Fruit fly (Drosophila melanogaster) whole organism, embryonic: Measurements from ENCODE around the gene Tango1.

Source experiments
- Awh ChIP-seq: fragments of 200-800 bp; sonication (Bioruptor generic); IDR thresholded peaks from 2 replicates; pipeline ENCODE4, ENCODE4 v1.3.6; 2022; ENCODE audit warnings: missing biosample characterization, missing genetic modification characterization
- CG10267 ChIP-seq: fragments of 200-800 bp; sonication (Bioruptor generic); optimal IDR thresholded peaks from 2 replicates; lab custom pipeline; 2018; ENCODE audit warnings: missing biosample characterization, mild to moderate bottlenecking, missing genetic modification characterization, moderate library complexity
- CG10431 ChIP-seq: fragments of 200-800 bp; sonication (Bioruptor generic); optimal IDR thresholded peaks from 3 replicates; lab custom pipeline; 2018; ENCODE audit warnings: missing biosample characterization, mild to moderate bottlenecking, missing genetic modification characterization
- CG11398 ChIP-seq: fragments of 200-800 bp; sonication (Bioruptor generic); optimal IDR thresholded peaks from 2 replicates; lab custom pipeline; 2016; ENCODE audit warnings: missing biosample characterization, missing genetic modification characterization
- CG11560 ChIP-seq: fragments of 200-800 bp; sonication (Bioruptor generic); IDR thresholded peaks from 3 replicates; pipeline ENCODE4 v1.3.6; 2022; ENCODE audit warnings: missing biosample characterization, missing genetic modification characterization
- CG12155 ChIP-seq: fragments of 200-800 bp; sonication (Bioruptor generic); optimal IDR thresholded peaks from 3 replicates; lab custom pipeline; 2016; ENCODE audit warnings: missing biosample characterization, missing genetic modification characterization
- CG13287 ChIP-seq: fragments of 200-800 bp; sonication (Bioruptor generic); IDR thresholded peaks from 2 replicates; pipeline ENCODE4 v1.3.6; 2022; ENCODE audit warnings: missing biosample characterization, missing genetic modification characterization; ENCODE audit not compliant: partially characterized antibody
- CG14710 ChIP-seq: fragments of 200-800 bp; sonication (Bioruptor generic); optimal IDR thresholded peaks from 3 replicates; lab custom pipeline; 2019; ENCODE audit warnings: missing biosample characterization, mild to moderate bottlenecking, missing genetic modification characterization, moderate library complexity
- CG14860 ChIP-seq: fragments of 200-800 bp; sonication (Bioruptor generic); IDR thresholded peaks from 3 replicates; pipeline ENCODE4 v1.3.6; 2022; ENCODE audit warnings: missing biosample characterization, missing genetic modification characterization; ENCODE audit not compliant: partially characterized antibody
- CG15073 ChIP-seq: fragments of 200-800 bp; sonication (Bioruptor generic); optimal IDR thresholded peaks from 2 replicates; lab custom pipeline; 2016; ENCODE audit warnings: missing biosample characterization, missing genetic modification characterization
- CG17328 ChIP-seq: fragments of 200-800 bp; sonication (Bioruptor generic); IDR thresholded peaks from 2 replicates; pipeline ENCODE4 v1.3.6; 2022; ENCODE audit warnings: missing biosample characterization, missing genetic modification characterization
- CG17361 ChIP-seq: fragments of 200-800 bp; sonication (Bioruptor generic); IDR thresholded peaks from 3 replicates; pipeline ENCODE4 v1.3.6; 2022; ENCODE audit warnings: missing biosample characterization, missing genetic modification characterization
- CG18476 ChIP-seq: fragments of 200-800 bp; sonication (Bioruptor generic); optimal IDR thresholded peaks from 2 replicates; lab custom pipeline; 2016; ENCODE audit warnings: missing biosample characterization, mild to moderate bottlenecking, missing genetic modification characterization
- CG2120 ChIP-seq: fragments of 200-800 bp; sonication (Bioruptor generic); optimal IDR thresholded peaks from 3 replicates; lab custom pipeline; 2016; ENCODE audit warnings: missing biosample characterization, missing genetic modification characterization
- CG2875 ChIP-seq: fragments of 200-800 bp; sonication (Bioruptor generic); optimal IDR thresholded peaks from 2 replicates; lab custom pipeline; 2017; ENCODE audit warnings: missing biosample characterization, mild to moderate bottlenecking, missing genetic modification characterization, missing genetic modification reagents
- CG42726 ChIP-seq: fragments of 200-800 bp; sonication (Bioruptor generic); IDR thresholded peaks from 2 replicates; pipeline ENCODE4 v1.3.6; 2022; ENCODE audit warnings: missing biosample characterization, missing genetic modification characterization; ENCODE audit not compliant: partially characterized antibody
- CG4424 ChIP-seq: fragments of 200-800 bp; sonication (Bioruptor generic); optimal IDR thresholded peaks from 3 replicates; lab custom pipeline; 2016; ENCODE audit warnings: missing biosample characterization, missing genetic modification characterization
- CG5180 ChIP-seq: fragments of 200-800 bp; sonication (Bioruptor generic); optimal IDR thresholded peaks from 3 replicates; lab custom pipeline; 2017; ENCODE audit warnings: missing biosample characterization, missing genetic modification characterization, mild to moderate bottlenecking, moderate library complexity, missing genetic modification reagents
- CG8359 ChIP-seq: fragments of 200-800 bp; sonication (Bioruptor generic); optimal IDR thresholded peaks from 2 replicates; lab custom pipeline; 2017; ENCODE audit warnings: missing biosample characterization, mild to moderate bottlenecking, missing genetic modification characterization, borderline replicate concordance
- CG9876 ChIP-seq: fragments of 200-800 bp; sonication (Bioruptor generic); optimal IDR thresholded peaks from 2 replicates; lab custom pipeline; 2016; ENCODE audit warnings: missing biosample characterization, missing genetic modification characterization
- Chrac-16 ChIP-seq: fragments of 200-800 bp; sonication (Bioruptor generic); optimal IDR thresholded peaks from 3 replicates; lab custom pipeline; 2016; ENCODE audit warnings: missing biosample characterization, missing genetic modification characterization
- D ChIP-seq, 2 experiments: fragments of 200-800 bp in 1 of 2; fragments of >200 bp in 1 of 2; sonication (Bioruptor generic) in 1 of 2; optimal IDR thresholded peaks; 2 replicates in 1 of 2; 3 replicates in 1 of 2; lab custom pipeline; 2017; ENCODE audit warnings: mild to moderate bottlenecking in 1 of 2, missing biosample characterization in 1 of 2, missing genetic modification characterization in 1 of 2, missing genetic modification reagents in 1 of 2
- Dip3 ChIP-seq: fragments of 200-800 bp; sonication (Bioruptor generic); optimal IDR thresholded peaks from 3 replicates; lab custom pipeline; 2016; ENCODE audit warnings: missing biosample characterization, missing genetic modification characterization
- E2f1 ChIP-seq: fragments of 200-800 bp; sonication (Bioruptor generic); IDR thresholded peaks from 2 replicates; pipeline ENCODE4 v1.3.6; 2022; ENCODE audit warnings: missing biosample characterization, missing genetic modification characterization
- H15 ChIP-seq: fragments of 200-800 bp; sonication (Bioruptor generic); IDR thresholded peaks from 3 replicates; pipeline ENCODE4 v1.3.6; 2022; ENCODE audit warnings: missing biosample characterization, missing genetic modification characterization
- Hey ChIP-seq: fragments of 200-800 bp; sonication (Bioruptor generic); optimal IDR thresholded peaks from 3 replicates; lab custom pipeline; 2018; ENCODE audit warnings: missing biosample characterization, mild to moderate bottlenecking, missing genetic modification characterization
- HmgZ ChIP-seq: fragments of 200-800 bp; sonication (Bioruptor generic); optimal IDR thresholded peaks from 2 replicates; lab custom pipeline; 2018; ENCODE audit warnings: missing biosample characterization, mild to moderate bottlenecking, missing genetic modification characterization
- Hsf ChIP-seq: fragments of 200-800 bp; sonication (Bioruptor generic); optimal IDR thresholded peaks from 3 replicates; lab custom pipeline; 2016; ENCODE audit warnings: missing biosample characterization, missing genetic modification characterization
- Meics ChIP-seq: fragments of 200-800 bp; sonication (Bioruptor generic); optimal IDR thresholded peaks from 2 replicates; lab custom pipeline; 2017; ENCODE audit warnings: missing biosample characterization, mild to moderate bottlenecking, missing genetic modification characterization
- NFAT ChIP-seq: fragments of 200-800 bp; sonication (Bioruptor generic); IDR thresholded peaks from 2 replicates; pipeline ENCODE4 v1.3.6; 2022; ENCODE audit warnings: missing biosample characterization, missing genetic modification characterization
- Side ChIP-seq: fragments of 200-800 bp; sonication (Bioruptor generic); optimal IDR thresholded peaks from 2 replicates; lab custom pipeline; 2016; ENCODE audit warnings: missing biosample characterization, missing genetic modification characterization
- ase ChIP-seq: fragments of 200-800 bp; sonication (Bioruptor generic); IDR thresholded peaks from 3 replicates; pipeline ENCODE4 v1.3.6; 2022; ENCODE audit warnings: missing biosample characterization, missing genetic modification characterization
- croc ChIP-seq: fragments of 200-800 bp; sonication (Bioruptor generic); conservative IDR thresholded peaks from 3 replicates; pipeline ENCODE4 v1.3.6; 2022; ENCODE audit warnings: missing biosample characterization, missing genetic modification characterization
- dati ChIP-seq: fragments of 200-800 bp; sonication (Bioruptor generic); IDR thresholded peaks from 2 replicates; pipeline ENCODE4 v1.3.6; 2022; ENCODE audit warnings: missing biosample characterization, missing genetic modification characterization
- eve ChIP-seq, 2 experiments: fragments of >200 bp; optimal IDR thresholded peaks; 2 replicates each; lab custom pipeline; 2017; ENCODE audit warnings: missing biosample characterization in 2 of 2, missing genetic modification characterization in 2 of 2
- fru ChIP-seq: fragments of >200 bp; optimal IDR thresholded peaks from 2 replicates; lab custom pipeline; 2017
- gsb ChIP-seq: fragments of 200-800 bp; sonication (Bioruptor generic); IDR thresholded peaks from 2 replicates; pipeline ENCODE4 v1.3.6; 2022; ENCODE audit warnings: missing biosample characterization, missing genetic modification characterization
- h ChIP-seq: fragments of >200 bp; optimal IDR thresholded peaks from 2 replicates; lab custom pipeline; 2017
- hb ChIP-seq: fragments of 200-800 bp; sonication (Bioruptor generic); IDR thresholded peaks from 3 replicates; pipeline ENCODE4 v1.3.6; 2022; ENCODE audit warnings: missing biosample characterization, missing genetic modification characterization; ENCODE audit not compliant: partially characterized antibody
- insv ChIP-seq, 2 experiments: fragments of 200-800 bp; sonication (Bioruptor generic); optimal IDR thresholded peaks; 3 replicates each; lab custom pipeline; 2016 to 2018; ENCODE audit warnings: missing biosample characterization in 2 of 2, missing genetic modification characterization in 2 of 2
- luna ChIP-seq: fragments of 200-800 bp; sonication (Bioruptor generic); optimal IDR thresholded peaks from 2 replicates; lab custom pipeline; 2016; ENCODE audit warnings: missing biosample characterization, missing genetic modification characterization
- mam ChIP-seq: fragments of 200-800 bp; sonication (Bioruptor generic); optimal IDR thresholded peaks from 3 replicates; lab custom pipeline; 2016; ENCODE audit warnings: missing biosample characterization, missing genetic modification characterization
- pan ChIP-seq, 4 experiments: fragments of >200 bp in 3 of 4; fragments of 200-800 bp in 1 of 4; sonication (Bioruptor generic) in 1 of 4; optimal IDR thresholded peaks in 3 of 4; IDR thresholded peaks in 1 of 4; 2 replicates each; pipeline versions ENCODE4 v1.3.6 to Lab custom; 2017 to 2022; ENCODE audit warnings: missing biosample characterization in 2 of 4, missing genetic modification characterization in 2 of 4, mixed read lengths in 1 of 4
- ranshi ChIP-seq: fragments of 200-800 bp; sonication (Bioruptor generic); IDR thresholded peaks from 2 replicates; pipeline ENCODE4 v1.3.6; 2022; ENCODE audit warnings: missing biosample characterization, missing genetic modification characterization
- repo ChIP-seq: fragments of 200-800 bp; sonication (Bioruptor generic); optimal IDR thresholded peaks from 2 replicates; lab custom pipeline; 2016; ENCODE audit warnings: missing biosample characterization, missing genetic modification characterization
- sim ChIP-seq: fragments of 200-800 bp; sonication (Bioruptor generic); IDR thresholded peaks from 2 replicates; pipeline ENCODE4 v1.3.6; 2022; ENCODE audit warnings: missing biosample characterization, missing genetic modification characterization
- stc ChIP-seq: fragments of 200-800 bp; sonication (Bioruptor generic); IDR thresholded peaks from 2 replicates; pipeline ENCODE4 v1.3.6; 2022; ENCODE audit warnings: missing biosample characterization, missing genetic modification characterization
- tin ChIP-seq: fragments of 200-800 bp; sonication (Bioruptor generic); optimal IDR thresholded peaks from 3 replicates; lab custom pipeline; 2016; ENCODE audit warnings: missing biosample characterization, missing genetic modification characterization
- trem ChIP-seq: fragments of 200-800 bp; optimal IDR thresholded peaks from 3 replicates; lab custom pipeline; 2019; ENCODE audit warnings: missing biosample characterization, mild to moderate bottlenecking, missing genetic modification characterization, moderate library complexity

Tango1 gene

DNA sequence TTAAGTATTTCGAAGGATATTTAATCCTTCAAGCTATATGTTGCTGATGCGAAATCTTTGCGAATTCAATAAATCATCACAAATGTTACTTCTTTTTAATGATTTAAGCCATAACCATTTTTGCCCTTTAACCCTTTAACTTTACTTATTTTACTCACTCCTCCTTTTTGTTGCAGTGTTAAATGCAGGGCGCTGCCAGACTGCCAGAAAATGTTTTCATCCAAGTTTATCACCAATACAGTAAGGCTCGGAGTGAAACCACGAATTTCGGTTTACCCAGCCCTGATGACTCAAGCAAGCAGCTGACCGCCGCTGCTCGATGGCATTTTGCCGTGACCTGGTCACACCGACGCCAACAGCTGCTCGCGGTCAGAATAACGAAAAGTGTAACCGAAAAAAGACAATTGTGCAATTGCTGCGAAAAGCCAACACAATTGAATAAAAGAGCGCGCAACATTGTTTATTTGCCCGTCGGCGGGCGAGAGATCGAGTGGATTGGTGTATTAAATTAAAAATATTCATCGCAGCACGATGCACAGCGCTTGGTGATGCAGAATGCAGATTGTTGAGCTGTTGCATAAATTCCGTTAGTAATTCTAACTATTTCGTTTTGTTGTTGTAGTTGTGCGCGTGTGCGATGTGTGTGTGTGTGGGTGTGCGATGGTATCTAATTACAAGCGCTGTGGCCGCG lies 38.4 kb upstream of the Tango1 start, which contains the start of gene CG11050 (continued):
- TF ChIP-seq CG10267 (tag; lab: Kevin White, UChicago) (peak; percentile 81), hb (GFP tag; lab: Robert Waterston, UW) (no peak), CG11560 (tag; lab: Robert Waterston, UW) (peak; percentile 60; the same call in 2 of the 3 replicates), Dip3 (GFP tag; lab: Kevin White, UChicago) (peak; percentile 71), CG15073 (GFP tag; lab: Kevin White, UChicago) (peak; percentile 58), CG8359 (GFP tag; lab: Kevin White, UChicago) (no peak), CG4424 (peak; percentile 80), CG42726 (GFP tag; lab: Robert Waterston, UW) (peak; percentile 75), Meics (GFP tag; lab: Kevin White, UChicago) (peak; percentile 79), insv (GFP tag; optimal IDR thresholded peaks at IDR 0.05; lab: Kevin White, UChicago) (peak in 1 of 2 experiments; percentile 37), HmgZ (tag; lab: Kevin White, UChicago) (peak; percentile 87), pan (optimal IDR thresholded peaks at IDR 0.05; lab: Kevin White, UChicago) (no peak), pan (GFP tag; optimal IDR thresholded peaks at IDR 0.05 in 1 of 2, IDR thresholded peaks at IDR 0.05 in 1 of 2) (peak in 1 of 2 experiments; percentile 83), CG2875 (GFP tag; lab: Kevin White, UChicago) (peak; percentile 75), CG9876 (peak; percentile 72), E2f1 (GFP tag; lab: Robert Waterston, UW) (peak; percentile 60), CG14860 (0 out of 3 replicates have a peak, but pooled peaks have one; percentile 32), gsb (peak; percentile 55; the same call in 1 of the 2 replicates), tin (GFP tag; lab: Kevin White, UChicago) (peak; percentile 79), fru (lab: Kevin White, UChicago) (no peak), CG17361 (peak; percentile 67), CG11398 (GFP tag; lab: Kevin White, UChicago) (peak; percentile 72), mam (GFP tag; lab: Kevin White, UChicago) (peak; percentile 87), luna (GFP tag; lab: Kevin White, UChicago) (peak; percentile 65), CG17328 (GFP tag; lab: Robert Waterston, UW) (peak; percentile 73), Hey (no peak), CG5180 (GFP tag; lab: Kevin White, UChicago) (no peak), croc (GFP tag; lab: Robert Waterston, UW) (no peak), repo (peak; percentile 70), CG10431 (no peak), h (lab: Kevin White, UChicago) (no peak), Hsf (GFP tag; lab: Kevin White, UChicago) (peak; percentile 82), CG14710 (tag; lab: Kevin White, UChicago) (peak; percentile 84), D (optimal IDR thresholded peaks at IDR 0.05; lab: Kevin White, UChicago) (no peak), D (GFP tag; optimal IDR thresholded peaks at IDR 0.05; lab: Kevin White, UChicago) (no peak), ranshi (peak; percentile 76), sim (GFP tag; lab: Robert Waterston, UW) (peak; percentile 49; the same call in 1 of the 2 replicates), trem (peak; percentile 90), Chrac-16 (GFP tag; lab: Kevin White, UChicago) (peak; percentile 74), ase (peak; percentile 45; the same call in 1 of the 3 replicates), Awh (GFP tag; lab: Robert Waterston, UW) (peak; percentile 39; the same call in 1 of the 2 replicates), CG2120 (GFP tag; lab: Kevin White, UChicago) (peak; percentile 91), stc (peak; percentile 84), H15 (GFP tag; lab: Robert Waterston, UW) (peak; percentile 43; the same call in 1 of the 3 replicates), CG18476 (GFP tag; lab: Kevin White, UChicago) (peak; percentile 63), dati (peak; percentile 26; the same call in 1 of the 2 replicates), NFAT (peak; percentile 81), eve (GFP tag; optimal IDR thresholded peaks at IDR 0.05; lab: Kevin White, UChicago) (no peak), CG12155 (GFP tag; lab: Kevin White, UChicago) (peak; percentile 73), CG13287 (peak; percentile 81), Side (peak; percentile 81)
